Fruit fly (Drosophila melanogaster): Measurements from ENCODE around the gene Ugt316A1.
A peak's percentile ranks its signal among the peaks of the same experiment; 100 is the strongest.

DNA sequence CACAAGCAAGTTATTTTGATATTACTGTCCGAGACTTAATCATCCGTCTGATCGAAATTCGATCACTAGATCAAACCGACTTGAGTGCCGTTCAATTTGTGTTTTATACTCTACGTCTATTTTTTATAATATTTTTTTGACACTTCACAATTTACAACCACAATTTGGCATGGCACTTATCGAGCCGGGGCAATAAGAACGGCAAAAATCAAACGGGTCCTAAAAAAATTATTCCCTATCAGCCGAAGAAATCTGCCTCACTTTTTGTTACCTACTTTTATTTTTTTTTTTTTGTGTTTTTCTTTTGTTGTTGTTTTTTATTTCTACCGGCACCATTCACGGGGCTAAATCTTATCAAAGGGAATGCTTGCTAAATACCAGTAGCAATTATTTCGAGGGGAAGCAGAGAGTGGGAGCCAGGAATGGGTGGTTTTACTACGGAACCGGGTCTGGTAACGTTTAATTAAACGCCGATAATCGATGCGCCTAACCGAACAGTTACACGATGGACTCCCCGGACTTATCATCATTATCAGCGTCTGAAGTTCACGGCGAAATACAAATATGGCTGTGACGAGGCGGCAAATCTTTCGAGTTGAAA lies 47.1 kb downstream of the Ugt316A1 start:
- TF ChIP-seq OdsH (GFP tag; optimal IDR thresholded peaks at IDR 0.05) (no peak), pan (optimal IDR thresholded peaks at IDR 0.05) (no peak), Rel (GFP tag; optimal IDR thresholded peaks at IDR 0.05) (no peak), Rel (tag; optimal IDR thresholded peaks at IDR 0.05) (peak; percentile 82), Hr78 (GFP tag; optimal IDR thresholded peaks at IDR 0.05) (no peak), CG32264 (GFP tag; optimal IDR thresholded peaks at IDR 0.05) (no peak), lola (GFP tag; optimal IDR thresholded peaks at IDR 0.05) (no peak)
